Worm (Caenorhabditis elegans): ENCODE measurements around the gene Y38F1A.1.

DNA sequence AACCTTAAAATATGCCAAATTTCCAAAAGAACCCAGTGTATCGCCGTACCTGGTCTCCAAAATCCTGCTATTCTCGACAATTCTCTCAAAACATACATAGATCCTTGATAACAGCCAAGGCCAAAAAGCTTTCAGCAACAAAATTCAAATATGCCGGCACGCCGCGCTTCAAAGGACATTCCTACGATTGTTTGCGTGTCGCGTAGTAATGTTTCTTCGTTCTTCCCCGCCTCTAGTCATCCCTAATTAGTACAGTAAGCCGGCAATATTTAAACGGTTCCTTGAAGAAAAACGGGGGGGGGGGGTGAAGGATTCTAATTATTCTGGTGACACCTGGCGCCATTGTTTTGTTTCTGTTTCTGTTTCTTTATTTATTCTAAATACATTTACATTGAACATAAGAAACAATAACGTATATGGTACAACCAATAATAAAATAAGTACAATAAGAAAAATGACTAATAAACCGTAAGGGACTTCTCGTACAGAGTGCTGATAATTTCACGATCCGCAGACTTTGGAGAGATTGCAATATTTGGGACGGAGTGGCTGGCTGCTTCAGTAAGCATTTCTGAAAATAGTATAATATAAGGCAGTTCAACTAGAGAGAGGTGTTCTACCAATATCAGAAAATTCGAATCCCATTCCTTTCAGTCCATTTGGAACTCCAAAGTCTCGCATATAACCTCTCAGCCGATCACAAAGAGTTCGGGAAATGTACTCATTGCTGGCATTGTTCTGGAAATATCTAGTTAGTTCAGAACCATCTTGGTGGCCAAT, 39.6 kb upstream of the Y38F1A.1 start:
- TF ChIP-seq snpc-4 (tag; optimal IDR thresholded peaks at IDR 0.05), result no peak
- no peak for TF ChIP-seq ceh-28 (tag; optimal IDR thresholded peaks at IDR 0.05)
- no peak for TF ChIP-seq ceh-82 (tag; optimal IDR thresholded peaks at IDR 0.05)
- no peak for TF ChIP-seq fkh-10 (GFP tag; optimal IDR thresholded peaks at IDR 0.05)
- no peak for TF ChIP-seq nhr-48 (tag; optimal IDR thresholded peaks at IDR 0.05)
- TF ChIP-seq nhr-237 (tag; optimal IDR thresholded peaks at IDR 0.05), result no peak
- no peak for TF ChIP-seq zag-1 (tag; optimal IDR thresholded peaks at IDR 0.05)
- no peak for TF ChIP-seq pqm-1 (tag; optimal IDR thresholded peaks at IDR 0.05)

Data from whole organism, L4 larva.